Worm (Caenorhabditis elegans) whole organism, L4/young adult: ENCODE results near the gene ced-8.

Experiments used
- W03F9.2 ChIP-seq: fragments of 150-350 bp; optimal IDR thresholded peaks from 2 replicates; lab custom pipeline; 2014; ENCODE audit warnings: missing biosample characterization, missing genetic modification characterization
- dao-5 ChIP-seq: sonication (generic microtip); optimal IDR thresholded peaks from 2 replicates; lab custom pipeline; 2016; ENCODE audit warnings: missing genotype, missing genetic modification characterization, moderate library complexity, missing compliant biosample characterization
- him-1 ChIP-seq: sonication (generic microtip); optimal IDR thresholded peaks from 2 replicates; lab custom pipeline; 2016; ENCODE audit warnings: missing genotype, missing genetic modification reagents, missing genetic modification characterization, missing compliant biosample characterization

ced-8 gene

ce11 chrX:8404308-8405085 lies 12.2 kb downstream of the ced-8 start:
- peak; percentile 63 for TF ChIP-seq W03F9.2 (tag; lab: Kevin White, UChicago)
- TF ChIP-seq dao-5 (tag; lab: Kevin White, UChicago): peak; percentile 93
- TF ChIP-seq him-1: peak; percentile 93

- no peak for TF ChIP-seq dao-5 (tag; lab: Kevin White, UChicago)
- no peak for TF ChIP-seq W03F9.2 (tag; lab: Kevin White, UChicago)
- no peak for TF ChIP-seq him-1
Observed at ce11 chrX:8394279-8394678, 22.4 kb downstream of the ced-8 start.

ce11 chrX:8392539-8392996 lies 24.2 kb downstream of the ced-8 start, which contains the start of gene wrk-1:
TSS of gene wrk-1 (minus strand) at chrX:8392589.
- no peak for TF ChIP-seq him-1

ce11 chrX:8391505-8391904 lies 25.2 kb downstream of the ced-8 start:
- TF ChIP-seq dao-5 (tag; lab: Kevin White, UChicago): no peak
- no peak for TF ChIP-seq W03F9.2 (tag; lab: Kevin White, UChicago)
- TF ChIP-seq him-1: no peak

- TF ChIP-seq him-1: no peak
- TF ChIP-seq dao-5 (tag; lab: Kevin White, UChicago): no peak
- TF ChIP-seq W03F9.2 (tag; lab: Kevin White, UChicago): no peak
Observed at ce11 chrX:8390508-8390907, 26.2 kb downstream of the ced-8 start.

ce11 chrX:8386068-8386851 lies 30.5 kb downstream of the ced-8 start:
- TF ChIP-seq him-1 (peak; percentile 53), dao-5 (tag; lab: Kevin White, UChicago) (no peak), W03F9.2 (tag; lab: Kevin White, UChicago) (no peak)

- no peak for TF ChIP-seq him-1
- no peak for TF ChIP-seq W03F9.2 (tag; lab: Kevin White, UChicago)
- no peak for TF ChIP-seq dao-5 (tag; lab: Kevin White, UChicago)
Observed at ce11 chrX:8384642-8385181, 32.0 kb downstream of the ced-8 start, which contains the start of gene F41D9.2. TSS of gene F41D9.2 (minus strand) at chrX:8384945.

ce11 chrX:8381651-8382050 lies 35.1 kb downstream of the ced-8 start:
- TF ChIP-seq W03F9.2 (tag; lab: Kevin White, UChicago): no peak
- no peak for TF ChIP-seq dao-5 (tag; lab: Kevin White, UChicago)
- TF ChIP-seq him-1: no peak

ce11 chrX:8378312-8378711 lies 38.4 kb downstream of the ced-8 start, which contains the start of gene tbc-18:
TSS of gene tbc-18 (plus strand) at chrX:8378557.
- no peak for TF ChIP-seq dao-5 (tag; lab: Kevin White, UChicago)
- peak; percentile 50 for TF ChIP-seq him-1
- TF ChIP-seq W03F9.2 (tag; lab: Kevin White, UChicago): peak; percentile 53

ce11 chrX:8371906-8372305 lies 44.8 kb downstream of the ced-8 start, which contains the start of gene nep-15:
TSS of gene nep-15 (plus strand) at chrX:8372206.
- TF ChIP-seq W03F9.2 (tag; lab: Kevin White, UChicago): no peak
- no peak for TF ChIP-seq dao-5 (tag; lab: Kevin White, UChicago)
- no peak for TF ChIP-seq him-1

ce11 chrX:8368210-8368609 lies 48.5 kb downstream of the ced-8 start:
- TF ChIP-seq W03F9.2 (tag; lab: Kevin White, UChicago) (peak; percentile 62), him-1 (peak; percentile 42), dao-5 (tag; lab: Kevin White, UChicago) (no peak)

- TF ChIP-seq W03F9.2 (tag; lab: Kevin White, UChicago) (no peak), him-1 (no peak), dao-5 (tag; lab: Kevin White, UChicago) (no peak)
Observed at ce11 chrX:8367553-8367952, 49.2 kb downstream of the ced-8 start, which contains the start of gene F40B5.2. TSS of gene F40B5.2 (plus strand) at chrX:8367853.
